Worm (Caenorhabditis elegans): ENCODE measurements around the gene ubc-23.

ce11 chrX:8843988-8844387, at the start of gene ubc-23:
- TF ChIP-seq ama-1 (optimal IDR thresholded peaks at IDR 0.05): no peak
- no peak for TF ChIP-seq flt-1 (GFP tag; IDR thresholded peaks at IDR 0.05)
- no peak for TF ChIP-seq tbx-11 (GFP tag; IDR thresholded peaks at IDR 0.05)
- TF ChIP-seq scrt-1 (GFP tag; IDR thresholded peaks at IDR 0.05): no peak
- TF ChIP-seq ceh-13 (GFP tag; optimal IDR thresholded peaks at IDR 0.05): no peak
- TF ChIP-seq tra-4 (tag; optimal IDR thresholded peaks at IDR 0.05): no peak
- TF ChIP-seq sea-1 (GFP tag; conservative IDR thresholded peaks at IDR 0.05): no peak
- TF ChIP-seq pes-1 (GFP tag; IDR thresholded peaks at IDR 0.05): no peak
- no peak for TF ChIP-seq tbx-37 (GFP tag; conservative IDR thresholded peaks at IDR 0.05)
- TF ChIP-seq ets-7 (tag; optimal IDR thresholded peaks at IDR 0.05): no peak
- no peak for TF ChIP-seq F13C5.2 (tag; optimal IDR thresholded peaks at IDR 0.05)
- TF ChIP-seq hmg-4 (GFP tag; optimal IDR thresholded peaks at IDR 0.05): no peak
